Worm (Caenorhabditis elegans) whole organism, young adult: Measurements from ENCODE around the gene rps-22.

Source experiments
- B0261.1 ChIP-seq: sonication (generic microtip); optimal IDR thresholded peaks from 2 replicates; lab custom pipeline; 2016; ENCODE audit warnings: mild to moderate bottlenecking, missing genetic modification characterization, moderate library complexity, missing compliant biosample characterization
- F37B4.10 ChIP-seq: fragments of 200-800 bp; sonication (Bioruptor generic); IDR thresholded peaks from 2 replicates; pipeline ENCODE4 v1.3.6; 2022; ENCODE audit warnings: missing genetic modification characterization, missing compliant biosample characterization
- F39B2.1 ChIP-seq: fragments of 200-800 bp; sonication (Bioruptor generic); IDR thresholded peaks from 2 replicates; pipeline ENCODE4 v1.3.6; 2022; ENCODE audit warnings: missing genetic modification reagents, missing genetic modification characterization, missing compliant biosample characterization
- F49E8.2 ChIP-seq: sonication (generic microtip); optimal IDR thresholded peaks from 3 replicates; lab custom pipeline; 2017; ENCODE audit warnings: missing genetic modification characterization, mild to moderate bottlenecking, missing compliant biosample characterization, antibody characterized with exemption, moderate library complexity; ENCODE audit not compliant: insufficient read depth
- F52B5.7 ChIP-seq: sonication (generic microtip); optimal IDR thresholded peaks from 2 replicates; lab custom pipeline; 2016; ENCODE audit warnings: mild to moderate bottlenecking, missing genetic modification characterization, missing compliant biosample characterization
- F55B11.4 ChIP-seq: sonication (generic microtip); optimal IDR thresholded peaks from 2 replicates; lab custom pipeline; 2016; ENCODE audit warnings: missing compliant biosample characterization, missing genetic modification characterization, borderline replicate concordance; ENCODE audit not compliant: insufficient read depth
- F57A8.1 ChIP-seq: fragments of 200-800 bp; sonication (Bioruptor generic); optimal IDR thresholded peaks from 2 replicates; lab custom pipeline; 2018; ENCODE audit warnings: mild to moderate bottlenecking, missing genetic modification characterization, moderate library complexity, missing compliant biosample characterization
- Y53F4B.3 ChIP-seq: fragments of 200-800 bp; sonication (Bioruptor generic); IDR thresholded peaks from 2 replicates; pipeline ENCODE4 v1.3.6; 2022; ENCODE audit warnings: missing genetic modification reagents, missing genetic modification characterization, missing compliant biosample characterization
- Y56A3A.18 ChIP-seq: fragments of 200-800 bp; sonication (Bioruptor generic); IDR thresholded peaks from 2 replicates; pipeline ENCODE4 v1.3.6; 2022; ENCODE audit warnings: missing genetic modification reagents, missing genetic modification characterization, missing compliant biosample characterization
- Y95B8A.8 ChIP-seq: fragments of 200-800 bp; sonication (Bioruptor generic); IDR thresholded peaks from 2 replicates; pipeline ENCODE4 v1.3.6; 2022; ENCODE audit warnings: missing genetic modification reagents, missing genetic modification characterization, missing compliant biosample characterization
- ZK185.1 ChIP-seq: sonication (generic microtip); optimal IDR thresholded peaks from 2 replicates; lab custom pipeline; 2016; ENCODE audit warnings: mild to moderate bottlenecking, missing genetic modification characterization, missing compliant biosample characterization; ENCODE audit not compliant: poor library complexity, severe bottlenecking
- ama-1 ChIP-seq, 3 experiments: fragments of 150-350 bp in 1 of 3; sonication (generic microtip) in 2 of 3; optimal IDR thresholded peaks; 2 replicates each; lab custom pipeline; 2014 to 2018; ENCODE audit warnings: missing biosample characterization in 2 of 3, missing genetic modification characterization in 2 of 3, missing genetic modification reagents in 2 of 3
- aptf-3 ChIP-seq: fragments of 200-800 bp; sonication (Bioruptor generic); IDR thresholded peaks from 2 replicates; pipeline ENCODE4 v1.3.6; 2022; ENCODE audit warnings: missing genetic modification characterization, missing compliant biosample characterization
- bed-2 ChIP-seq: fragments of 200-800 bp; sonication (Bioruptor generic); IDR thresholded peaks from 2 replicates; pipeline ENCODE4 v1.3.6; 2022; ENCODE audit warnings: missing genetic modification reagents, missing genetic modification characterization, missing compliant biosample characterization
- cebp-2 ChIP-seq: fragments of 200-800 bp; sonication (Bioruptor generic); IDR thresholded peaks from 2 replicates; pipeline ENCODE4 v1.3.6; 2022; ENCODE audit warnings: missing genetic modification characterization, missing compliant biosample characterization
- dox-1 ChIP-seq: fragments of 200-800 bp; sonication (Bioruptor generic); IDR thresholded peaks from 2 replicates; pipeline ENCODE4 v1.3.6; 2022; ENCODE audit warnings: missing genetic modification reagents, missing genetic modification characterization, missing compliant biosample characterization
- dpff-1 ChIP-seq: sonication (generic microtip); optimal IDR thresholded peaks from 2 replicates; lab custom pipeline; 2017; ENCODE audit warnings: mild to moderate bottlenecking, missing genetic modification characterization, missing compliant biosample characterization
- efl-1 ChIP-seq: fragments of 150-350 bp; optimal IDR thresholded peaks from 2 replicates; lab custom pipeline; 2014; ENCODE audit warnings: missing biosample characterization, missing genetic modification reagents, missing genetic modification characterization
- egl-44 ChIP-seq: fragments of 200-800 bp; sonication (Bioruptor generic); IDR thresholded peaks from 2 replicates; pipeline ENCODE4 v1.3.6; 2022; ENCODE audit warnings: missing genetic modification reagents, missing genetic modification characterization, missing compliant biosample characterization
- egrh-3 ChIP-seq: fragments of 200-800 bp; sonication (Bioruptor generic); IDR thresholded peaks from 2 replicates; pipeline ENCODE4 v1.3.6; 2022; ENCODE audit warnings: missing genetic modification reagents, missing genetic modification characterization, missing compliant biosample characterization
- ets-4 ChIP-seq: fragments of 200-800 bp; sonication (Bioruptor generic); optimal IDR thresholded peaks from 2 replicates; lab custom pipeline; 2018; ENCODE audit warnings: mild to moderate bottlenecking, missing genetic modification characterization, missing compliant biosample characterization
- hlh-12 ChIP-seq: sonication (generic microtip); optimal IDR thresholded peaks from 2 replicates; lab custom pipeline; 2016; ENCODE audit warnings: missing genetic modification characterization, missing compliant biosample characterization
- hrde-1 ChIP-seq: sonication (generic microtip); optimal IDR thresholded peaks from 2 replicates; lab custom pipeline; 2016; ENCODE audit warnings: missing genetic modification characterization, mild to moderate bottlenecking, missing compliant biosample characterization, moderate library complexity, missing genotype, missing genetic modification reagents, borderline replicate concordance
- hsf-1 ChIP-seq: fragments of 200-800 bp; sonication (Bioruptor generic); IDR thresholded peaks from 2 replicates; pipeline ENCODE4 v1.3.6; 2022; ENCODE audit warnings: missing genetic modification reagents, missing genetic modification characterization, missing compliant biosample characterization
- lin-35 ChIP-seq, 3 experiments: fragments of 150-350 bp in 2 of 3; sonication (generic microtip) in 1 of 3; optimal IDR thresholded peaks; 2 replicates each; lab custom pipeline; 2014 to 2018; ENCODE audit warnings: missing biosample characterization in 3 of 3, missing genetic modification characterization in 3 of 3, missing genetic modification reagents in 3 of 3
- lin-40 ChIP-seq: sonication (generic microtip); optimal IDR thresholded peaks from 2 replicates; lab custom pipeline; 2016; ENCODE audit warnings: missing genetic modification characterization, mild to moderate bottlenecking, missing compliant biosample characterization, missing genotype, missing genetic modification reagents
- lin-54 ChIP-seq: fragments of 200-800 bp; sonication (Bioruptor generic); optimal IDR thresholded peaks from 2 replicates; lab custom pipeline; 2018; ENCODE audit warnings: mild to moderate bottlenecking, missing genetic modification characterization, missing compliant biosample characterization
- madf-3 ChIP-seq: fragments of 200-800 bp; sonication (Bioruptor generic); IDR thresholded peaks from 2 replicates; pipeline ENCODE4 v1.3.6; 2022; ENCODE audit warnings: missing genetic modification reagents, missing genetic modification characterization, missing compliant biosample characterization
- madf-8 ChIP-seq: fragments of 200-800 bp; sonication (Bioruptor generic); conservative IDR thresholded peaks from 2 replicates; pipeline ENCODE4 v1.3.6; 2022; ENCODE audit warnings: missing genetic modification reagents, missing genetic modification characterization, missing compliant biosample characterization
- mel-28 ChIP-seq: sonication (generic microtip); optimal IDR thresholded peaks from 2 replicates; lab custom pipeline; 2016; ENCODE audit warnings: borderline replicate concordance, mild to moderate bottlenecking, missing genetic modification characterization, missing compliant biosample characterization
- mes-4 ChIP-seq: sonication (generic microtip); optimal IDR thresholded peaks from 2 replicates; lab custom pipeline; 2016; ENCODE audit warnings: missing genotype, missing genetic modification characterization, missing compliant biosample characterization
- nhr-179 ChIP-seq: sonication (generic microtip); optimal IDR thresholded peaks from 2 replicates; lab custom pipeline; 2016; ENCODE audit warnings: mild to moderate bottlenecking, missing genetic modification characterization, missing compliant biosample characterization
- rcor-1 ChIP-seq: fragments of 200-800 bp; sonication (Bioruptor generic); IDR thresholded peaks from 2 replicates; pipeline ENCODE4 v1.3.6; 2022; ENCODE audit warnings: missing genetic modification reagents, missing genetic modification characterization, missing compliant biosample characterization
- rec-8 ChIP-seq, 2 experiments: sonication (generic microtip); optimal IDR thresholded peaks; 2 replicates each; lab custom pipeline; 2016; ENCODE audit warnings: mild to moderate bottlenecking in 2 of 2, missing genetic modification characterization in 2 of 2, missing genetic modification reagents in 2 of 2, missing genotype in 2 of 2, missing biosample characterization in 1 of 2, missing compliant biosample characterization in 1 of 2, moderate library complexity in 1 of 2
- repo-1 ChIP-seq: sonication (generic microtip); optimal IDR thresholded peaks from 2 replicates; lab custom pipeline; 2017; ENCODE audit warnings: mild to moderate bottlenecking, missing genetic modification characterization, missing compliant biosample characterization
- sdz-38 ChIP-seq: sonication (generic microtip); optimal IDR thresholded peaks from 2 replicates; lab custom pipeline; 2016; ENCODE audit warnings: missing genotype, missing genetic modification characterization, missing compliant biosample characterization
- snpc-3.4 ChIP-seq: sonication (generic microtip); optimal IDR thresholded peaks from 2 replicates; lab custom pipeline; 2017; ENCODE audit warnings: missing genetic modification characterization, mild to moderate bottlenecking, missing compliant biosample characterization, antibody characterized with exemption, moderate library complexity, missing genotype, missing genetic modification reagents
- sptf-2 ChIP-seq: fragments of 200-800 bp; sonication (Bioruptor generic); optimal IDR thresholded peaks from 2 replicates; lab custom pipeline; 2018; ENCODE audit warnings: mild to moderate bottlenecking, missing genetic modification characterization, missing compliant biosample characterization
- tbp1 ChIP-seq: fragments of 200-800 bp; sonication (Bioruptor generic); optimal IDR thresholded peaks from 2 replicates; lab custom pipeline; 2018; ENCODE audit warnings: mild to moderate bottlenecking, missing genetic modification characterization, missing compliant biosample characterization
- tbx-9 ChIP-seq: sonication (generic microtip); optimal IDR thresholded peaks from 2 replicates; lab custom pipeline; 2016; ENCODE audit warnings: borderline replicate concordance, missing genetic modification characterization, inconsistent platforms, missing compliant biosample characterization
- tlf-1 ChIP-seq: fragments of 200-800 bp; sonication (Bioruptor generic); optimal IDR thresholded peaks from 2 replicates; lab custom pipeline; 2018; ENCODE audit warnings: mild to moderate bottlenecking, missing genetic modification characterization, missing compliant biosample characterization
- zim-3 ChIP-seq: sonication (generic microtip); optimal IDR thresholded peaks from 2 replicates; lab custom pipeline; 2017; ENCODE audit warnings: mild to moderate bottlenecking, missing genetic modification characterization, moderate library complexity, missing compliant biosample characterization
- ztf-18 ChIP-seq: sonication (generic microtip); optimal IDR thresholded peaks from 2 replicates; lab custom pipeline; 2016; ENCODE audit warnings: missing genotype, mild to moderate bottlenecking, missing genetic modification characterization, missing compliant biosample characterization
- ztf-22 ChIP-seq: fragments of 200-800 bp; sonication (Bioruptor generic); optimal IDR thresholded peaks from 2 replicates; lab custom pipeline; 2018; ENCODE audit warnings: mild to moderate bottlenecking, missing genetic modification characterization, moderate library complexity, missing compliant biosample characterization
- ztf-25 ChIP-seq: fragments of 200-800 bp; sonication (Bioruptor generic); IDR thresholded peaks from 2 replicates; pipeline ENCODE4 v1.3.6; 2022; ENCODE audit warnings: missing genetic modification reagents, missing genetic modification characterization, missing compliant biosample characterization
- ztf-3 ChIP-seq: fragments of 200-800 bp; sonication (Bioruptor generic); optimal IDR thresholded peaks from 2 replicates; lab custom pipeline; 2018; ENCODE audit warnings: mild to moderate bottlenecking, missing genetic modification characterization, missing compliant biosample characterization
- ztf-6 ChIP-seq: fragments of 200-800 bp; sonication (Bioruptor generic); IDR thresholded peaks from 2 replicates; pipeline ENCODE4 v1.3.6; 2022; ENCODE audit warnings: missing genetic modification reagents, missing genetic modification characterization, missing compliant biosample characterization

rps-22 gene

ce11 chrIII:1921136-1921680 lies 29.1 kb upstream of the rps-22 start (continued):
- TF ChIP-seq F55B11.4 (tag; lab: Kevin White, UChicago): no peak
- TF ChIP-seq Y53F4B.3 (GFP tag; lab: Robert Waterston, UW): no peak
- no peak for TF ChIP-seq Y95B8A.8 (GFP tag; lab: Robert Waterston, UW)
- TF ChIP-seq tbp1 (GFP tag; lab: Kevin White, UChicago): peak; percentile 68
- no peak for TF ChIP-seq ama-1 (optimal IDR thresholded peaks at IDR 0.05; lab: Kevin White, UChicago)
- no peak for TF ChIP-seq ama-1 (GFP tag; optimal IDR thresholded peaks at IDR 0.05; lab: Kevin White, UChicago)
- TF ChIP-seq zim-3 (tag; lab: Kevin White, UChicago): no peak
- no peak for TF ChIP-seq efl-1 (GFP tag; lab: Kevin White, UChicago)
- TF ChIP-seq ztf-18 (tag; lab: Kevin White, UChicago): peak; percentile 65
- TF ChIP-seq ztf-6 (GFP tag; lab: Robert Waterston, UW): peak; percentile 69; the same call in 1 of the 2 replicates
- TF ChIP-seq sptf-2 (GFP tag; lab: Kevin White, UChicago): peak; percentile 19
- no peak for TF ChIP-seq tbx-9 (tag; lab: Kevin White, UChicago)
- TF ChIP-seq hlh-12 (tag; lab: Kevin White, UChicago): no peak
- TF ChIP-seq F37B4.10 (GFP tag; lab: Robert Waterston, UW): no peak
- TF ChIP-seq Y56A3A.18 (GFP tag; lab: Robert Waterston, UW): no peak
- TF ChIP-seq egl-44 (GFP tag; lab: Robert Waterston, UW): 0 out of 2 replicates have a peak, but pooled peaks have one; percentile 19
- peak; percentile 92 for TF ChIP-seq ets-4 (GFP tag; lab: Kevin White, UChicago)
- TF ChIP-seq lin-54 (GFP tag; lab: Kevin White, UChicago): peak; percentile 66
- TF ChIP-seq snpc-3.4 (tag; lab: Kevin White, UChicago): no peak
- no peak for TF ChIP-seq sdz-38 (tag; lab: Kevin White, UChicago)
- no peak for TF ChIP-seq hsf-1 (GFP tag; lab: Robert Waterston, UW)
- no peak for TF ChIP-seq ztf-25 (GFP tag; lab: Robert Waterston, UW)
- 0 out of 2 replicates have a peak, but pooled peaks have one; percentile 8 for TF ChIP-seq F39B2.1 (GFP tag; lab: Robert Waterston, UW)
- TF ChIP-seq ZK185.1 (tag; lab: Kevin White, UChicago): no peak
- peak; percentile 93 for TF ChIP-seq ztf-3
- TF ChIP-seq F57A8.1 (GFP tag; lab: Kevin White, UChicago): peak; percentile 61
- TF ChIP-seq F52B5.7 (tag; lab: Kevin White, UChicago): peak; percentile 64
- no peak for TF ChIP-seq madf-8 (GFP tag; lab: Robert Waterston, UW)
- no peak for TF ChIP-seq madf-3 (GFP tag; lab: Robert Waterston, UW)
- peak in 1 of 2 experiments; percentile 26 for TF ChIP-seq rec-8 (tag; optimal IDR thresholded peaks at IDR 0.05; lab: Kevin White, UChicago)
- TF ChIP-seq egrh-3 (GFP tag; lab: Robert Waterston, UW): peak; percentile 88
- TF ChIP-seq dox-1 (GFP tag; lab: Robert Waterston, UW): peak; percentile 94
- TF ChIP-seq B0261.1 (tag; lab: Kevin White, UChicago): peak; percentile 15
- no peak for TF ChIP-seq hrde-1
- TF ChIP-seq mes-4 (tag; lab: Kevin White, UChicago): no peak
- no peak for TF ChIP-seq bed-2 (GFP tag; lab: Robert Waterston, UW)
- no peak for TF ChIP-seq aptf-3
- TF ChIP-seq tlf-1 (GFP tag; lab: Kevin White, UChicago): peak; percentile 91
- TF ChIP-seq ztf-22: peak; percentile 100
- peak in 2 of 3 experiments; percentile 1 to 42 for TF ChIP-seq lin-35 (GFP tag; optimal IDR thresholded peaks at IDR 0.05; lab: Kevin White, UChicago)
- no peak for TF ChIP-seq mel-28 (tag; lab: Kevin White, UChicago)
- peak; percentile 98 for TF ChIP-seq lin-40
- no peak for TF ChIP-seq F49E8.2 (tag; lab: Kevin White, UChicago)
- TF ChIP-seq rcor-1: peak; percentile 20; the same call in 1 of the 2 replicates
- no peak for TF ChIP-seq cebp-2 (GFP tag; lab: Robert Waterston, UW)
- TF ChIP-seq repo-1 (tag; lab: Kevin White, UChicago): peak; percentile 81
- TF ChIP-seq nhr-179 (tag; lab: Kevin White, UChicago): no peak
- TF ChIP-seq dpff-1: no peak
